Fruit fly (Drosophila melanogaster) whole organism: ENCODE results near the gene CG11672.

ENCODE experiments used
- CG8478 ChIP-seq: fragments of >200 bp; optimal IDR thresholded peaks from 2 replicates; lab custom pipeline; 2018; ENCODE audit warnings: inconsistent platforms
- Dll ChIP-seq: fragments of >200 bp; optimal IDR thresholded peaks from 2 replicates; lab custom pipeline; 2017
- EcR ChIP-seq, 2 experiments: fragments of >200 bp; optimal IDR thresholded peaks; 2 replicates each; lab custom pipeline; 2017; ENCODE audit warnings: missing biosample characterization in 2 of 2, missing genetic modification characterization in 2 of 2, missing genetic modification reagents in 2 of 2
- pan ChIP-seq: fragments of >200 bp; optimal IDR thresholded peaks from 2 replicates; lab custom pipeline; 2017
- psq ChIP-seq: fragments of >200 bp; optimal IDR thresholded peaks from 2 replicates; lab custom pipeline; 2017
- usp ChIP-seq: fragments of >200 bp; optimal IDR thresholded peaks from 2 replicates; lab custom pipeline; 2017; ENCODE audit warnings: missing biosample characterization, missing genetic modification characterization, mixed read lengths

dm6 chr3R:8310678-8311077 is 20.3 kb upstream of the CG11672 start, which contains the start of gene CG11693:
- no peak for TF ChIP-seq CG8478 (lab: Kevin White, UChicago)
- TF ChIP-seq psq: no peak
- TF ChIP-seq EcR (GFP tag; optimal IDR thresholded peaks at IDR 0.05; lab: Kevin White, UChicago): no peak
- no peak for TF ChIP-seq Dll (lab: Kevin White, UChicago)
- no peak for TF ChIP-seq usp (GFP tag; lab: Kevin White, UChicago)
- no peak for TF ChIP-seq pan (lab: Kevin White, UChicago)
